Worm (Caenorhabditis elegans): ENCODE results near the gene F13C5.5.

DNA sequence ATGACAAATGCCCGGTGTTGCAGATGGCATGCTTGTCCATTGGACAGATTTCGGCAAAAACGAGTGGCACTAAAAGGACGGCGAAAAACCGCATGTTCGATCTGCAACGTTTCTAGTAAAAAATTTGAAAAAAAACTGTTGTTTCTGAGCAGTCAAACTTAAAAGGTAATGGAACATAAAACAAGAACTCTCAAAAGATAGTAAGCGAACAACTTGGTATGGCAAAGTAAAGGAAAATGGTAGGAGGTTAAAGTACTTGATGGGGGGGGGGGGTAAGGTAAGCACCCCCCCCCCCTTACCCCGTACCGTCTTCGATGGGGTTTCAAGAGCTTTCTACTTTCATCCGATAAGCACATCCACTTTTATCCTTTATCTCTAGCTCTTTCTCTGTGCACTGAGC, at the start of gene F13C5.5:
- no peak for TF ChIP-seq skn-1 (tag; optimal IDR thresholded peaks at IDR 0.05)
- no peak for TF ChIP-seq peb-1 (tag; optimal IDR thresholded peaks at IDR 0.05)

Data from whole organism, L2 larva.